Fruit fly (Drosophila melanogaster) whole organism, adult: ENCODE results near the gene Snoo.

Source experiments
- CG11617 ChIP-seq: fragments of 200-800 bp; sonication (Bioruptor generic); optimal IDR thresholded peaks from 2 replicates; lab custom pipeline; 2017; ENCODE audit warnings: mild to moderate bottlenecking, missing biosample characterization, missing genetic modification reagents, missing genetic modification characterization
- CG12768 ChIP-seq: fragments of 200-800 bp; sonication (Bioruptor generic); optimal IDR thresholded peaks from 2 replicates; lab custom pipeline; 2017; ENCODE audit warnings: missing biosample characterization, missing genetic modification characterization, mild to moderate bottlenecking, moderate library complexity, missing genetic modification reagents
- CG14711 ChIP-seq: fragments of 200-800 bp; sonication (Bioruptor generic); optimal IDR thresholded peaks from 2 replicates; lab custom pipeline; 2018; ENCODE audit warnings: missing biosample characterization, mild to moderate bottlenecking, missing genetic modification characterization, moderate library complexity
- CG1620 ChIP-seq: fragments of 200-800 bp; sonication (Bioruptor generic); optimal IDR thresholded peaks from 2 replicates; lab custom pipeline; 2016; ENCODE audit warnings: missing biosample characterization, missing genetic modification characterization
- CG33017 ChIP-seq: fragments of 200-800 bp; sonication (Bioruptor generic); optimal IDR thresholded peaks from 2 replicates; lab custom pipeline; 2018; ENCODE audit warnings: missing biosample characterization, mild to moderate bottlenecking, missing genetic modification characterization, moderate library complexity
- CG5204 ChIP-seq: fragments of 200-800 bp; sonication (Bioruptor generic); optimal IDR thresholded peaks from 2 replicates; lab custom pipeline; 2016; ENCODE audit warnings: missing biosample characterization, missing genetic modification characterization
- CG7045 ChIP-seq: fragments of 200-800 bp; sonication (Bioruptor generic); optimal IDR thresholded peaks from 2 replicates; lab custom pipeline; 2017; ENCODE audit warnings: missing biosample characterization, mild to moderate bottlenecking, missing genetic modification characterization
- Clk ChIP-seq: fragments of 200-800 bp; sonication (Bioruptor generic); optimal IDR thresholded peaks from 2 replicates; lab custom pipeline; 2017; ENCODE audit warnings: missing biosample characterization, missing genetic modification characterization
- Crg-1 ChIP-seq: fragments of 200-800 bp; sonication (Bioruptor generic); optimal IDR thresholded peaks from 2 replicates; lab custom pipeline; 2016; ENCODE audit warnings: missing biosample characterization, missing genetic modification characterization
- Hr96 ChIP-seq: fragments of 200-800 bp; sonication (Bioruptor generic); optimal IDR thresholded peaks from 2 replicates; lab custom pipeline; 2016; ENCODE audit warnings: missing biosample characterization, missing genetic modification characterization
- Mnt ChIP-seq: fragments of 200-800 bp; sonication (Bioruptor generic); optimal IDR thresholded peaks from 2 replicates; lab custom pipeline; 2016; ENCODE audit warnings: missing biosample characterization, mild to moderate bottlenecking, missing genetic modification characterization
- bab1 ChIP-seq: fragments of 200-800 bp; sonication (Bioruptor generic); optimal IDR thresholded peaks from 3 replicates; lab custom pipeline; 2019; ENCODE audit warnings: missing biosample characterization, mild to moderate bottlenecking, missing genetic modification characterization, moderate library complexity
- cic ChIP-seq: fragments of 200-800 bp; sonication (Bioruptor generic); optimal IDR thresholded peaks from 2 replicates; lab custom pipeline; 2017; ENCODE audit warnings: missing biosample characterization, mild to moderate bottlenecking, missing genetic modification characterization, moderate library complexity
- cnc ChIP-seq, 2 experiments: fragments of >200 bp; optimal IDR thresholded peaks; 2 replicates each; lab custom pipeline; 2017
- kay ChIP-seq: fragments of 200-800 bp; sonication (Bioruptor generic); peaks from one replicate; lab custom pipeline; 2016; ENCODE audit warnings: missing biosample characterization, missing genetic modification characterization, borderline replicate concordance
- ovo ChIP-seq: fragments of 200-800 bp; sonication (Bioruptor generic); optimal IDR thresholded peaks from 2 replicates; lab custom pipeline; 2016; ENCODE audit warnings: missing biosample characterization, missing genetic modification characterization
- pad ChIP-seq: fragments of 200-800 bp; sonication (Bioruptor generic); optimal IDR thresholded peaks from 3 replicates; lab custom pipeline; 2017; ENCODE audit warnings: missing biosample characterization, missing genetic modification characterization, mild to moderate bottlenecking, moderate library complexity, missing genetic modification reagents
- tj ChIP-seq: fragments of 200-800 bp; sonication (Bioruptor generic); optimal IDR thresholded peaks from 3 replicates; lab custom pipeline; 2017; ENCODE audit warnings: missing biosample characterization, mild to moderate bottlenecking, missing genetic modification characterization, moderate library complexity
- toe ChIP-seq: fragments of 200-800 bp; sonication (Bioruptor generic); optimal IDR thresholded peaks from 2 replicates; lab custom pipeline; 2016; ENCODE audit warnings: missing biosample characterization, missing genetic modification characterization

Gene Snoo

dm6 chr2L:7879292-7879894 is 104.6 kb downstream of the Snoo start, which contains the start of gene spz3:
TSS of gene spz3 (minus strand) at chr2L:7879552.
- TF ChIP-seq Hr96 (GFP tag; lab: Kevin White, UChicago) = no peak
- TF ChIP-seq CG1620 (GFP tag; lab: Kevin White, UChicago) = no peak
- no peak for TF ChIP-seq toe (GFP tag; lab: Kevin White, UChicago)
- TF ChIP-seq kay (GFP tag; lab: Kevin White, UChicago) = peak; percentile 47

dm6 chr2L:7878372-7878771 is 105.6 kb downstream of the Snoo start:
- TF ChIP-seq CG5204 (GFP tag; lab: Kevin White, UChicago) (no peak), Crg-1 (no peak), tj (no peak), CG33017 (tag; lab: Kevin White, UChicago) (no peak), Mnt (GFP tag; lab: Kevin White, UChicago) (no peak), CG11617 (GFP tag; lab: Kevin White, UChicago) (no peak), pad (no peak), CG12768 (no peak), cic (GFP tag; lab: Kevin White, UChicago) (no peak), toe (GFP tag; lab: Kevin White, UChicago) (no peak), kay (GFP tag; lab: Kevin White, UChicago) (no peak), Clk (GFP tag; lab: Kevin White, UChicago) (no peak), CG1620 (GFP tag; lab: Kevin White, UChicago) (no peak), cnc (optimal IDR thresholded peaks at IDR 0.05; lab: Kevin White, UChicago) (no peak), bab1 (GFP tag; lab: Kevin White, UChicago) (no peak)

- TF ChIP-seq cic (GFP tag; lab: Kevin White, UChicago) = no peak
- no peak for TF ChIP-seq Mnt (GFP tag; lab: Kevin White, UChicago)
- TF ChIP-seq Hr96 (GFP tag; lab: Kevin White, UChicago) = no peak
- TF ChIP-seq ovo = no peak
- TF ChIP-seq CG5204 (GFP tag; lab: Kevin White, UChicago) = no peak
- TF ChIP-seq CG1620 (GFP tag; lab: Kevin White, UChicago) = no peak
- TF ChIP-seq CG12768 = no peak
- TF ChIP-seq cnc (optimal IDR thresholded peaks at IDR 0.05; lab: Kevin White, UChicago) = no peak
- TF ChIP-seq CG14711 (tag; lab: Kevin White, UChicago) = no peak
- TF ChIP-seq CG11617 (GFP tag; lab: Kevin White, UChicago) = no peak
These were observed 107.3 kb downstream of the Snoo start for dm6 chr2L:7876520-7877232.

dm6 chr2L:7875676-7876075 is 108.3 kb downstream of the Snoo start:
- no peak for TF ChIP-seq Mnt (GFP tag; lab: Kevin White, UChicago)

- no peak for TF ChIP-seq CG7045 (GFP tag; lab: Kevin White, UChicago)
- no peak for TF ChIP-seq CG33017 (tag; lab: Kevin White, UChicago)
- TF ChIP-seq pad = no peak
- TF ChIP-seq Crg-1 = no peak
- TF ChIP-seq ovo = no peak
- no peak for TF ChIP-seq Mnt (GFP tag; lab: Kevin White, UChicago)
- no peak for TF ChIP-seq CG14711 (tag; lab: Kevin White, UChicago)
- TF ChIP-seq cnc (optimal IDR thresholded peaks at IDR 0.05; lab: Kevin White, UChicago) = no peak
- TF ChIP-seq cic (GFP tag; lab: Kevin White, UChicago) = no peak
- no peak for TF ChIP-seq kay (GFP tag; lab: Kevin White, UChicago)
These were observed 111.3 kb downstream of the Snoo start for dm6 chr2L:7872680-7873079.

DNA sequence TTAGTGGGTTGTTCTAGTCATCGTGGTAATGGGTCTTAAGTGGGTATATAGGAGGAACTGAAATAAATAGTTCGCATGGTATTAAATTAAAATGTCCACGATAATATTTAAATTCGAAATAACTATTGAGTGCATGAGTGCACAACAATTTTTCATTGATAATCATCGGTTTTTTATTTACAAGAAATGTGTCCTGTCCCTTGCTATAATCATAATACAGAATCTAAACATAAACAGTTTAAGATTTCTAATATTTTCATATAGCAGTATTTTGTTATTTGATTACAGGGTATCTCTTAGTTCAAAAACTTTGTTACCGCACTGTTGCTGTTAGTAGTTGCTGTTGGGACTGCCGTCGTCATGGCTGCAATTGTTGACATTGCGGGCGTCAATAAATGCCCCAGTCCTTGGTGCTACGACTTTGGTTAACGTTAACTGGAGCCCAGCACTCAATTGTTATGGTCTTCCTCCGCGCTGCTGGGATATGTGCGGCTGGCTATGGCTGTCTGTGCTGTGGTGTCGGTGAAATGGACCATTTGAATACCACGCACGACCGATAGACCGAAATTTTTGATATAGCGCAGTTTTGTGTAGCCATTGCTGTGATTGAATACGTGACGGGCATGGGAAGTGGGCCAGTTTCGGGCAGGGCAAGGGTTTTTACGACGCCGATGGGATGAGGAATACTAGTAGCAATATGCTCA is 112.0 kb downstream of the Snoo start:
- TF ChIP-seq CG5204 (GFP tag; lab: Kevin White, UChicago) = peak; percentile 5
- no peak for TF ChIP-seq bab1 (GFP tag; lab: Kevin White, UChicago)

- TF ChIP-seq CG12768 (no peak), cnc (optimal IDR thresholded peaks at IDR 0.05; lab: Kevin White, UChicago) (no peak), bab1 (GFP tag; lab: Kevin White, UChicago) (no peak), tj (no peak), ovo (no peak), CG7045 (GFP tag; lab: Kevin White, UChicago) (no peak), Hr96 (GFP tag; lab: Kevin White, UChicago) (no peak), CG14711 (tag; lab: Kevin White, UChicago) (no peak), cic (GFP tag; lab: Kevin White, UChicago) (no peak), toe (GFP tag; lab: Kevin White, UChicago) (no peak), pad (no peak), Crg-1 (no peak), Clk (GFP tag; lab: Kevin White, UChicago) (no peak), CG5204 (GFP tag; lab: Kevin White, UChicago) (no peak), CG11617 (GFP tag; lab: Kevin White, UChicago) (no peak)
These were observed 112.7 kb downstream of the Snoo start, which contains the start of gene Proc for dm6 chr2L:7871332-7871731. TSS of gene Proc (minus strand) at chr2L:7871432.
